Fruit fly (Drosophila melanogaster) whole organism, wandering third instar larva: ENCODE measurements around the gene Arfrp1.
A peak's percentile ranks its signal among the peaks of the same experiment; 100 is the strongest.

Experiments
- Abd-B ChIP-seq: fragments of >200 bp; optimal IDR thresholded peaks from 2 replicates; lab custom pipeline; 2017; ENCODE audit warnings: missing biosample characterization, missing genetic modification characterization
- CG32264 ChIP-seq: fragments of 200-800 bp; sonication (Bioruptor generic); optimal IDR thresholded peaks from 2 replicates; lab custom pipeline; 2016; ENCODE audit warnings: missing biosample characterization, missing genetic modification characterization
- CG9705 ChIP-seq: fragments of 200-800 bp; sonication (Bioruptor generic); optimal IDR thresholded peaks from 2 replicates; lab custom pipeline; 2018; ENCODE audit warnings: missing biosample characterization, mild to moderate bottlenecking, missing genetic modification characterization
- CrebA ChIP-seq: fragments of 200-800 bp; sonication (Bioruptor generic); optimal IDR thresholded peaks from 2 replicates; lab custom pipeline; 2016; ENCODE audit warnings: missing biosample characterization, mild to moderate bottlenecking, missing genetic modification characterization, borderline replicate concordance
- Dfd ChIP-seq: fragments of >200 bp; optimal IDR thresholded peaks from 2 replicates; lab custom pipeline; 2017; ENCODE audit warnings: missing biosample characterization, missing genetic modification characterization
- Dif ChIP-seq: fragments of 200-275, 200-300 bp; sonication (Bioruptor generic); optimal IDR thresholded peaks from 2 replicates; lab custom pipeline; 2018; ENCODE audit warnings: missing biosample characterization, missing genetic modification characterization; ENCODE audit not compliant: partially characterized antibody
- GATAd ChIP-seq: sonication (Bioruptor generic); optimal IDR thresholded peaks from 2 replicates; lab custom pipeline; 2016; ENCODE audit warnings: missing biosample characterization, missing genetic modification characterization
- HLH106 ChIP-seq: fragments of 200-800 bp; optimal IDR thresholded peaks from 3 replicates; lab custom pipeline; 2019; ENCODE audit warnings: missing biosample characterization, mild to moderate bottlenecking, missing genetic modification characterization, moderate library complexity
- Hnf4 ChIP-seq: fragments of 200-800 bp; sonication (Bioruptor generic); optimal IDR thresholded peaks from 2 replicates; lab custom pipeline; 2016; ENCODE audit warnings: missing biosample characterization, mild to moderate bottlenecking, missing genetic modification characterization
- Hr78 ChIP-seq: fragments of >200 bp; optimal IDR thresholded peaks from 2 replicates; lab custom pipeline; 2017; ENCODE audit warnings: missing biosample characterization, missing genetic modification characterization
- Hr83 ChIP-seq: fragments of 200-300 bp; sonication (Bioruptor generic); optimal IDR thresholded peaks from 2 replicates; lab custom pipeline; 2016; ENCODE audit warnings: missing biosample characterization, mild to moderate bottlenecking, missing genetic modification characterization, moderate library complexity; ENCODE audit not compliant: poor library complexity, severe bottlenecking
- Jra ChIP-seq: sonication (Bioruptor generic); optimal IDR thresholded peaks from 2 replicates; lab custom pipeline; 2016; ENCODE audit warnings: missing biosample characterization, missing genetic modification characterization
- Mio ChIP-seq: sonication (Bioruptor generic); optimal IDR thresholded peaks from 2 replicates; lab custom pipeline; 2016; ENCODE audit warnings: missing biosample characterization, missing genetic modification characterization
- Myc ChIP-seq: fragments of >200 bp; optimal IDR thresholded peaks from 2 replicates; lab custom pipeline; 2017
- N ChIP-seq: fragments of >200 bp; optimal IDR thresholded peaks from 2 replicates; lab custom pipeline; 2018; ENCODE audit warnings: missing biosample characterization, missing external identifiers, missing genetic modification characterization
- OdsH ChIP-seq: fragments of 200-800 bp; sonication (Bioruptor generic); optimal IDR thresholded peaks from 2 replicates; lab custom pipeline; 2016; ENCODE audit warnings: missing biosample characterization, mild to moderate bottlenecking, missing genetic modification characterization
- Rel ChIP-seq, 2 experiments: fragments of 200-800 bp; sonication (Bioruptor generic) in 1 of 2; optimal IDR thresholded peaks; 2 replicates in 1 of 2; 3 replicates in 1 of 2; lab custom pipeline; 2016 to 2019; ENCODE audit warnings: mild to moderate bottlenecking in 2 of 2, missing biosample characterization in 2 of 2, missing genetic modification characterization in 2 of 2, moderate library complexity in 1 of 2
- Sp1 ChIP-seq: fragments of 200-800 bp; sonication (Bioruptor generic); optimal IDR thresholded peaks from 3 replicates; lab custom pipeline; 2019; ENCODE audit warnings: missing biosample characterization, mild to moderate bottlenecking, missing genetic modification characterization, moderate library complexity
- Vsx2 ChIP-seq: fragments of 200-300, 225-300 bp; sonication (Bioruptor generic); optimal IDR thresholded peaks from 2 replicates; lab custom pipeline; 2018; ENCODE audit warnings: missing biosample characterization, missing genetic modification characterization; ENCODE audit not compliant: partially characterized antibody
- br ChIP-seq: fragments of 200-800 bp; sonication (Bioruptor generic); optimal IDR thresholded peaks from 2 replicates; lab custom pipeline; 2016; ENCODE audit warnings: missing biosample characterization, missing genetic modification characterization
- brk ChIP-seq: fragments of 200-800 bp; sonication (Bioruptor generic); optimal IDR thresholded peaks from 2 replicates; lab custom pipeline; 2016; ENCODE audit warnings: missing biosample characterization, mild to moderate bottlenecking, missing genetic modification characterization
- dl ChIP-seq, 2 experiments: fragments of 175-275, 200-275 bp in 1 of 2; fragments of 200-275 bp in 1 of 2; sonication (Bioruptor generic); optimal IDR thresholded peaks; lab custom pipeline; 2018; ENCODE audit warnings: mild to moderate bottlenecking in 2 of 2, missing biosample characterization in 2 of 2, missing genetic modification characterization in 2 of 2, moderate library complexity in 2 of 2; ENCODE audit not compliant: partially characterized antibody in 2 of 2, insufficient read depth in 1 of 2
- dmrt93B ChIP-seq: fragments of 200-800 bp; sonication (Bioruptor generic); optimal IDR thresholded peaks from 2 replicates; lab custom pipeline; 2018; ENCODE audit warnings: missing biosample characterization, mild to moderate bottlenecking, missing genetic modification characterization
- dsf ChIP-seq: sonication (Bioruptor generic); optimal IDR thresholded peaks from 2 replicates; lab custom pipeline; 2016; ENCODE audit warnings: missing biosample characterization, missing genetic modification characterization, borderline replicate concordance
- ey ChIP-seq: fragments of 200-800 bp; sonication (Bioruptor generic); optimal IDR thresholded peaks from 2 replicates; lab custom pipeline; 2016; ENCODE audit warnings: missing biosample characterization, missing genetic modification characterization
- foxo ChIP-seq, 2 experiments: fragments of 200-800 bp; sonication (Bioruptor generic); optimal IDR thresholded peaks; 2 replicates in 1 of 2; 3 replicates in 1 of 2; lab custom pipeline; 2016 to 2017; ENCODE audit warnings: missing biosample characterization in 2 of 2, missing genetic modification characterization in 2 of 2
- fru ChIP-seq: fragments of 200-800 bp; sonication (Bioruptor generic); optimal IDR thresholded peaks from 3 replicates; lab custom pipeline; 2016; ENCODE audit warnings: missing biosample characterization, mild to moderate bottlenecking, missing genetic modification characterization
- h ChIP-seq: fragments of 200-800 bp; sonication (Bioruptor generic); optimal IDR thresholded peaks from 3 replicates; lab custom pipeline; 2016; ENCODE audit warnings: missing biosample characterization, mild to moderate bottlenecking, missing genetic modification characterization
- jim ChIP-seq: fragments of 175-275, 200-325 bp; sonication (Bioruptor generic); optimal IDR thresholded peaks from 2 replicates; lab custom pipeline; 2016; ENCODE audit warnings: missing biosample characterization, mild to moderate bottlenecking, missing genetic modification characterization
- lola ChIP-seq: fragments of >200 bp; optimal IDR thresholded peaks from 2 replicates; lab custom pipeline; 2017; ENCODE audit warnings: missing biosample characterization, missing genetic modification characterization
- pan ChIP-seq: fragments of >200 bp; optimal IDR thresholded peaks from 2 replicates; lab custom pipeline; 2017
- psq ChIP-seq: fragments of 200-800 bp; sonication (Bioruptor generic); optimal IDR thresholded peaks from 3 replicates; lab custom pipeline; 2017; ENCODE audit warnings: missing biosample characterization, mild to moderate bottlenecking, missing genetic modification characterization, moderate library complexity
- rgr ChIP-seq: fragments of 200-800 bp; sonication (Bioruptor generic); optimal IDR thresholded peaks from 3 replicates; lab custom pipeline; 2016; ENCODE audit warnings: missing biosample characterization, mild to moderate bottlenecking, missing genetic modification characterization
- sage ChIP-seq: fragments of 200-800 bp; sonication (Bioruptor generic); optimal IDR thresholded peaks from 2 replicates; lab custom pipeline; 2016; ENCODE audit warnings: missing biosample characterization, mild to moderate bottlenecking, missing genetic modification characterization
- sv ChIP-seq: fragments of 200-800 bp; sonication (Bioruptor generic); optimal IDR thresholded peaks from 3 replicates; lab custom pipeline; 2016; ENCODE audit warnings: missing biosample characterization, missing genetic modification characterization
- tai ChIP-seq: sonication (Bioruptor generic); optimal IDR thresholded peaks from 2 replicates; lab custom pipeline; 2016; ENCODE audit warnings: missing biosample characterization, missing genetic modification characterization
- usp ChIP-seq: fragments of >200 bp; optimal IDR thresholded peaks from 2 replicates; lab custom pipeline; 2017; ENCODE audit warnings: missing biosample characterization, missing genetic modification characterization
- woc ChIP-seq: sonication (Bioruptor generic); optimal IDR thresholded peaks from 2 replicates; lab custom pipeline; 2016; ENCODE audit warnings: missing biosample characterization, mild to moderate bottlenecking, missing genetic modification characterization

The Arfrp1 gene

dm6 chrX:9106775-9107283 is at the start of gene Arfrp1:
TSS of gene Arfrp1 (plus strand) at chrX:9107069.
- no peak for TF ChIP-seq tai (GFP tag; lab: Kevin White, UChicago)
- TF ChIP-seq sv: peak; percentile 5
- TF ChIP-seq h (GFP tag; lab: Kevin White, UChicago): peak; percentile 2
- TF ChIP-seq jim: no peak
- no peak for TF ChIP-seq fru (GFP tag; lab: Kevin White, UChicago)
- TF ChIP-seq brk: no peak
- peak; percentile 35 for TF ChIP-seq woc
- peak; percentile 42 for TF ChIP-seq Jra (GFP tag; lab: Kevin White, UChicago)
- peak; percentile 20 for TF ChIP-seq Myc (lab: Kevin White, UChicago)
- no peak for TF ChIP-seq foxo (GFP tag; optimal IDR thresholded peaks at IDR 0.05; lab: Kevin White, UChicago)
- peak; percentile 53 for TF ChIP-seq HLH106 (tag; lab: Kevin White, UChicago)
- TF ChIP-seq dl (GFP tag; optimal IDR thresholded peaks at IDR 0.05; lab: Kevin White, UChicago; ENCODE audit: insufficient read depth in 1 of 2, partially characterized antibody in 2 of 2): no peak
- no peak for TF ChIP-seq CrebA (GFP tag; lab: Kevin White, UChicago)
- peak; percentile 34 for TF ChIP-seq ey
- no peak for TF ChIP-seq Rel (GFP tag; optimal IDR thresholded peaks at IDR 0.05; lab: Kevin White, UChicago)
- TF ChIP-seq Rel (tag; optimal IDR thresholded peaks at IDR 0.05; lab: Kevin White, UChicago): peak; percentile 9
- TF ChIP-seq, all 38 proteins: peak for 8

dm6 chrX:9060078-9060477 is 46.8 kb upstream of the Arfrp1 start:
- TF ChIP-seq sv (peak; percentile 9), fru (GFP tag; lab: Kevin White, UChicago) (peak; percentile 68), CrebA (GFP tag; lab: Kevin White, UChicago) (no peak), ey (peak; percentile 76), Mio (GFP tag; lab: Kevin White, UChicago) (no peak), pan (no peak), dl (GFP tag; optimal IDR thresholded peaks at IDR 0.05; lab: Kevin White, UChicago; ENCODE audit: insufficient read depth in 1 of 2, partially characterized antibody in 2 of 2) (no peak), dmrt93B (GFP tag; lab: Kevin White, UChicago) (peak; percentile 71), Sp1 (GFP tag; lab: Kevin White, UChicago) (peak; percentile 45), foxo (GFP tag; optimal IDR thresholded peaks at IDR 0.05; lab: Kevin White, UChicago) (peak in 1 of 2 experiments; percentile 68), woc (peak; percentile 5), Abd-B (GFP tag; lab: Kevin White, UChicago) (no peak), Myc (lab: Kevin White, UChicago) (no peak), tai (GFP tag; lab: Kevin White, UChicago) (no peak), usp (GFP tag; lab: Kevin White, UChicago) (no peak), br (GFP tag; lab: Kevin White, UChicago) (peak; percentile 64), dsf (GFP tag; lab: Kevin White, UChicago) (no peak), sage (GFP tag; lab: Kevin White, UChicago) (peak; percentile 68), lola (GFP tag; lab: Kevin White, UChicago) (no peak), Hr78 (GFP tag; lab: Kevin White, UChicago) (no peak), Rel (GFP tag; optimal IDR thresholded peaks at IDR 0.05; lab: Kevin White, UChicago) (no peak), Rel (tag; optimal IDR thresholded peaks at IDR 0.05; lab: Kevin White, UChicago) (no peak), Jra (GFP tag; lab: Kevin White, UChicago) (peak; percentile 23), N (GFP tag; lab: Kevin White, UChicago) (no peak), CG9705 (GFP tag; lab: Kevin White, UChicago) (no peak), psq (GFP tag; lab: Kevin White, UChicago) (peak; percentile 63), Dfd (GFP tag; lab: Kevin White, UChicago) (no peak), GATAd (no peak), brk (no peak), Hnf4 (GFP tag; lab: Kevin White, UChicago) (no peak), OdsH (peak; percentile 76), Vsx2 (GFP tag; lab: Kevin White, UChicago) (no peak), Hr83 (GFP tag; lab: Kevin White, UChicago) (no peak), CG32264 (GFP tag; lab: Kevin White, UChicago) (peak; percentile 15), rgr (GFP tag; lab: Kevin White, UChicago) (peak; percentile 76), jim (no peak), h (GFP tag; lab: Kevin White, UChicago) (peak; percentile 80), HLH106 (tag; lab: Kevin White, UChicago) (peak; percentile 56), Dif (no peak)
